Fruit fly (Drosophila melanogaster): ENCODE measurements around the gene CG1971.
A peak's percentile ranks its signal among the peaks of the same experiment; 100 is the strongest.

CG1971 gene

DNA sequence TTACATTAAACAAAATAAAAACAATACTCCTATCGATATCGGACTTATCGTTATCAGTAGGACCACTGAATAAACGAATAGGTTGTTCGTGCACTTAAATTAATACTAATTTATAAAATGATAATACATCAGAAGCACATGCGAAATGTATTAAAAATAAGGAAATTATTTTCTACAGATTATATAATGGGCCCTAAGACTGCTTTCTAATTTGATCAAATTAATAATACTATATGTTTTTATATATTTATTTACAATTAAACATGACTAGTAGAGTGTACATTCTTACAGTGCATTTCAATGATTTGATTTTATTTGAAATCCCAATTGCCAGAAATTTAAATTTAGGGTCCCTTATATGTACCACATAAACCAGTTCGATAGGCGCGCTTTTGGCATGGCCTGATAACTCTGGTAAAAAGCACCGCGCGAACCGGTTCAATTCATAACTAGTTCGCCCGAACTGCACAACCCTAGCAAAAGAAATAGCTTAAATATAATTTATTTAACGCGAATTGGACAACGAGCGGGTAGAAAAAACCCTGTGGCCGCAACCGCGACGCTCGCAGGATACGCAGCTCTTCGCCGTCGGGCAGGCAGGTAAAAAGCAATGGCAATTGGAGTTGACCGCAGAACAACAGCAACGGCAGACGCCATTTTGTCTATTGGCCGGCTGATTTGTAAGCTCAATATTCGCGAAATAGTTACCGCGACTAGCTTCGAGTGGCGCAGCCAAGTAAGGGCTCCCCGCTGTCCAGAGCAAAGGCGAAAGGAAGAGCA lies 28.5 kb upstream of the CG1971 start, which contains the start of the genes CG2126 and faf (continued):
- TF ChIP-seq CG6792 (GFP tag; optimal IDR thresholded peaks at IDR 0.05) (peak; percentile 53), Ets21C (GFP tag; optimal IDR thresholded peaks at IDR 0.05) (no peak), Sox14 (GFP tag; optimal IDR thresholded peaks at IDR 0.05) (peak; percentile 44), CG6808 (GFP tag; optimal IDR thresholded peaks at IDR 0.05) (no peak), CG11294 (GFP tag; IDR thresholded peaks at IDR 0.05) (peak; percentile 34; the same call in 1 of the 2 replicates), Hr38 (GFP tag; optimal IDR thresholded peaks at IDR 0.05) (no peak), Sox15 (GFP tag; optimal IDR thresholded peaks at IDR 0.05) (peak; percentile 55), Eip75B (GFP tag; optimal IDR thresholded peaks at IDR 0.05) (no peak), CG3032 (tag; optimal IDR thresholded peaks at IDR 0.05) (peak; percentile 72), Smox (GFP tag; optimal IDR thresholded peaks at IDR 0.05) (no peak), esn (GFP tag; optimal IDR thresholded peaks at IDR 0.05) (peak; percentile 68), acj6 (GFP tag; optimal IDR thresholded peaks at IDR 0.05) (peak; percentile 68), OdsH (GFP tag; optimal IDR thresholded peaks at IDR 0.05) (no peak), achi (GFP tag; optimal IDR thresholded peaks at IDR 0.05) (no peak), fd59A (GFP tag; optimal IDR thresholded peaks at IDR 0.05) (no peak), Hr39 (GFP tag; optimal IDR thresholded peaks at IDR 0.05) (no peak), CG6854 (GFP tag; optimal IDR thresholded peaks at IDR 0.05) (no peak), dsx (GFP tag; optimal IDR thresholded peaks at IDR 0.05; ENCODE audit: poor library complexity, severe bottlenecking) (no peak), Met (GFP tag; optimal IDR thresholded peaks at IDR 0.05) (no peak), fkh (GFP tag; optimal IDR thresholded peaks at IDR 0.05) (no peak), topi (GFP tag; optimal IDR thresholded peaks at IDR 0.05) (no peak), CG6163 (GFP tag; IDR thresholded peaks at IDR 0.05) (peak; percentile 64; the same call in 2 of the 3 replicates), lz (GFP tag; optimal IDR thresholded peaks at IDR 0.05) (peak; percentile 60), net (GFP tag; optimal IDR thresholded peaks at IDR 0.05) (peak; percentile 64), cyc (GFP tag; optimal IDR thresholded peaks at IDR 0.05) (no peak), CG31627 (GFP tag; optimal IDR thresholded peaks at IDR 0.05) (no peak), CG11762 (GFP tag; optimal IDR thresholded peaks at IDR 0.05; ENCODE audit: insufficient read depth) (peak; percentile 39), CG11902 (GFP tag; optimal IDR thresholded peaks at IDR 0.05) (no peak)

DNA sequence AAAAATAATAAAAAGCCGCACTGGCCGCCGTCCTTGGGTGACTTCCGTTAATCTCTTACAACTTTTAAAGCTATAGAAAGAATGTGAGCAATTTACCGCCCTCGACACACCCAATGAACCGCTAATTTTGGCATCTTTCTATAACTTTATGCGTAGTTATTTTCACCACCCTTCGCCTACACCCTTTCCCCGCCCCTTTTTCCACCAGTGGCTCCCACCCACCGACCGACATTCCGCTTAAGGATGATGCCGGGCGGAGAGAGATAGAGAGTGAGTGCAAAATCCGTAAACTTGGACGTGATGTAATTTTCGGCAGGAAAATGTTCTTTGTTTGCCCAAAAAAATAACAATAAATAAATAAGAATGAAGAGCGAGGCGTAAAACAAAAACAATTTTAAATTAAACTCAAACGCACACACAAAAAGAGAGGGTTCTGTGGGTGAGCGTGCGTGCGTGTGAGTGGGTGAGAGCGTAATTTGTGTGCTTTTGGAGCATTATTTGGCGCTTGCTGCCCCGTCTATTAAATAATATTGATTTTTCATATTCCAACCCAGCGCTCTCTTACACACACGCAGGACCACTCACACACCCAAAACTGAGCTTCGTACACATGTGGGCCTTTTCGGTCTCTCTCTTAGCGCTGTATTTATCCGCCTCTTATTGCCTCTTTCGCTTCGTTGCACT lies 27.6 kb upstream of the CG1971 start:
- TF ChIP-seq Eip93F (GFP tag; optimal IDR thresholded peaks at IDR 0.05), result peak; percentile 8
- no peak for TF ChIP-seq fkh (GFP tag; optimal IDR thresholded peaks at IDR 0.05)
- peak; percentile 99 for TF ChIP-seq vri (GFP tag; optimal IDR thresholded peaks at IDR 0.05)
- TF ChIP-seq Eip75B (GFP tag; optimal IDR thresholded peaks at IDR 0.05), result no peak
- no peak for TF ChIP-seq CG32006 (GFP tag; optimal IDR thresholded peaks at IDR 0.05)
- no peak for TF ChIP-seq Lpt (GFP tag; optimal IDR thresholded peaks at IDR 0.05)
- TF ChIP-seq CG6854 (GFP tag; optimal IDR thresholded peaks at IDR 0.05), result peak; percentile 40
- no peak for TF ChIP-seq eg (GFP tag; IDR thresholded peaks at IDR 0.05)
- no peak for TF ChIP-seq Ets96B (tag; optimal IDR thresholded peaks at IDR 0.05)
- TF ChIP-seq net (GFP tag; optimal IDR thresholded peaks at IDR 0.05), result no peak
- TF ChIP-seq pdm3 (GFP tag; optimal IDR thresholded peaks at IDR 0.05), result no peak

DNA sequence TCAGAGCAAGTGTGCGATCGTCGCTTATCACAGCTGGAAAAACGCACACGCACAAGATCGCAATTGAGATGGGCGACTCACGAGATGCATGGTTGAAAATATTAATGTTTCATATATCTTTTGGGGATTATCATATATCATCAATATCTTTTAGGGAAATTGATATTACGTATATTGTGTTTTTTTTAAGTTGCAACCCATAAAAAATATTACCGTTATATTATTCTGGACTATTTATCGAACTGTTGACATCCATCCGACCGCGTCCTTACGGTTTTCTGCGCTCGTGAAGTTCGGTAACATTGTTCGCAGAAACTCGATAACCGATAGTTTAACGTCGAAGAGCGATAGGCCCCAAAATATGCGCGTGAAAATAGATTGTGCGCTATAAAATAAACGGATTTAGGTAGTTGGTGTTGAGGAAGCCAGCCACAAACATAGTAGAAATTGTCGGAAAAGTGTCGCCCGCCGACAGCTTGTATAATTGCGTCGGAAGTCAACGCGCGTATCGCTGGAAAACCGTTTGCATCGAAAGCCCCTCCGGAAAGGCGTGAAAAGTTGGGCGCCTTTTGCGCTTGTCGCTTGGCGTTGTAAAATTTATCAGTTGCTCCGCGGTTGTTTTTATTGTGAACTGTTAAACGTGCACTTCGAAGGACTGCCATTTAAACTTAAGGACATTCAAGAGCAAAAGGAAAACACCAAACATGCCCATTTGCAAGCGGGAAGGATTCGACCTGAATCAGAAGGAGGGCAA lies 11.4 kb upstream of the CG1971 start, which contains the start of the genes Mccc1 and Acf:
Gene Mccc1, minus strand, starts transcription at position 244 of the 754 bp plus-strand sequence.
Gene Acf, plus strand, starts transcription at position 318 of the 754 bp plus-strand sequence.
- no peak for TF ChIP-seq CG6276 (GFP tag; optimal IDR thresholded peaks at IDR 0.05)
- no peak for TF ChIP-seq fd85E (GFP tag; optimal IDR thresholded peaks at IDR 0.05)
- peak; percentile 55 for TF ChIP-seq CG10631 (GFP tag; optimal IDR thresholded peaks at IDR 0.05)
- TF ChIP-seq Gug (GFP tag; IDR thresholded peaks at IDR 0.05), result no peak
- no peak for TF ChIP-seq fd59A (GFP tag; optimal IDR thresholded peaks at IDR 0.05)
- TF ChIP-seq CG3919 (GFP tag; optimal IDR thresholded peaks at IDR 0.05), result no peak
- TF ChIP-seq achi (GFP tag; optimal IDR thresholded peaks at IDR 0.05), result no peak
- peak; percentile 12 for TF ChIP-seq Eip93F (GFP tag; optimal IDR thresholded peaks at IDR 0.05)
- TF ChIP-seq CG8119 (GFP tag; IDR thresholded peaks at IDR 0.05), result no peak
- no peak for TF ChIP-seq CG8319 (GFP tag; optimal IDR thresholded peaks at IDR 0.05)
- TF ChIP-seq CG4318 (GFP tag; optimal IDR thresholded peaks at IDR 0.05), result no peak
- TF ChIP-seq CG31627 (GFP tag; optimal IDR thresholded peaks at IDR 0.05), result peak; percentile 43
- TF ChIP-seq Sox14 (GFP tag; optimal IDR thresholded peaks at IDR 0.05), result no peak
